Fruit fly (Drosophila melanogaster) Kc167 (cell line): ENCODE results near the gene smog.

Experiments
- Myc ChIP-seq: fragments of >200 bp; optimal IDR thresholded peaks from 2 replicates; lab custom pipeline; 2017; ENCODE audit warnings: missing external identifiers
- Sin3A ChIP-seq: fragments of >200 bp; optimal IDR thresholded peaks from 2 replicates; lab custom pipeline; 2018; ENCODE audit warnings: missing external identifiers
- h ChIP-seq: fragments of >200 bp; optimal IDR thresholded peaks from 3 replicates; lab custom pipeline; 2018; ENCODE audit warnings: missing external identifiers
- insv ChIP-seq: fragments of >200 bp; optimal IDR thresholded peaks from 3 replicates; lab custom pipeline; 2018; ENCODE audit warnings: missing external identifiers
- psq ChIP-seq: fragments of >200 bp; optimal IDR thresholded peaks from 2 replicates; lab custom pipeline; 2017; ENCODE audit warnings: missing external identifiers

- TF ChIP-seq Myc (lab: Kevin White, UChicago) (no peak), insv (no peak), Sin3A (lab: Kevin White, UChicago) (no peak), h (no peak), psq (lab: Kevin White, UChicago) (no peak)
These were observed 39.7 kb upstream of the smog start for dm6 chr2L:4813023-4813339.
